Worm (Caenorhabditis elegans) whole organism, L4 larva: Measurements from ENCODE around the gene R03E9.2.

Source experiments
- R02D3.7 ChIP-seq: fragments of 150-350 bp; sonication (generic microtip); optimal IDR thresholded peaks from 3 replicates; lab custom pipeline; 2014; ENCODE audit warnings: missing biosample characterization, missing genetic modification characterization
- T26A8.4 ChIP-seq: fragments of 200-800 bp; sonication (Bioruptor generic); IDR thresholded peaks from 2 replicates; pipeline ENCODE4 v1.3.6; 2022; ENCODE audit warnings: missing genetic modification characterization, missing compliant biosample characterization
- Y105C5A.15 ChIP-seq: fragments of 200-800 bp; sonication (Bioruptor generic); IDR thresholded peaks from 2 replicates; pipeline ENCODE4 v1.3.6; 2022; ENCODE audit warnings: missing genetic modification characterization, missing compliant biosample characterization
- Y48G9A.11 ChIP-seq: fragments of 200-800 bp; sonication (Bioruptor generic); IDR thresholded peaks from 2 replicates; pipeline ENCODE4 v1.3.6; 2022; ENCODE audit warnings: missing genetic modification reagents, missing genetic modification characterization, missing compliant biosample characterization
- Y75B8A.6 ChIP-seq: fragments of 200-800 bp; sonication (Bioruptor generic); IDR thresholded peaks from 2 replicates; pipeline ENCODE4 v1.3.6; 2022; ENCODE audit warnings: missing genetic modification reagents, missing genetic modification characterization, missing compliant biosample characterization
- aha-1 ChIP-seq: fragments of 150-350 bp; peaks from one replicate; lab custom pipeline; 2014; ENCODE audit warnings: missing biosample characterization, missing genetic modification characterization
- ceh-20 ChIP-seq: fragments of 200-800 bp; sonication (Bioruptor generic); IDR thresholded peaks from 2 replicates; pipeline ENCODE4 v1.3.6; 2022; ENCODE audit warnings: missing genetic modification reagents, missing genetic modification characterization, missing compliant biosample characterization
- ceh-28 ChIP-seq: fragments of 150-350 bp; optimal IDR thresholded peaks from 2 replicates; lab custom pipeline; 2014; ENCODE audit warnings: missing biosample characterization, missing genetic modification reagents, missing genetic modification characterization
- ceh-32 ChIP-seq: sonication (generic microtip); optimal IDR thresholded peaks from 2 replicates; lab custom pipeline; 2016; ENCODE audit warnings: mild to moderate bottlenecking, missing genetic modification characterization, missing compliant biosample characterization; ENCODE audit not compliant: poor library complexity
- ceh-82 ChIP-seq: sonication (generic microtip); optimal IDR thresholded peaks from 2 replicates; lab custom pipeline; 2017; ENCODE audit warnings: missing biosample characterization, missing genetic modification characterization
- daf-16 ChIP-seq, 3 experiments: sonication (generic microtip); optimal IDR thresholded peaks; 2 replicates each; lab custom pipeline; 2016 to 2017; ENCODE audit warnings: missing genetic modification characterization in 3 of 3, missing genetic modification reagents in 3 of 3, mild to moderate bottlenecking in 2 of 3, missing compliant biosample characterization in 2 of 3, missing biosample characterization in 1 of 3, moderate library complexity in 1 of 3
- dmd-6 ChIP-seq: fragments of 200-800 bp; sonication (Bioruptor generic); IDR thresholded peaks from 2 replicates; pipeline ENCODE4 v1.3.6; 2022; ENCODE audit warnings: missing genetic modification reagents, missing genetic modification characterization, missing compliant biosample characterization
- dpl-1 ChIP-seq: fragments of 150-350 bp; optimal IDR thresholded peaks from 2 replicates; lab custom pipeline; 2014; ENCODE audit warnings: missing biosample characterization, missing genetic modification reagents, missing genetic modification characterization
- duxl-1 ChIP-seq: sonication (generic microtip); optimal IDR thresholded peaks from 2 replicates; lab custom pipeline; 2016; ENCODE audit warnings: mild to moderate bottlenecking, missing genetic modification characterization, moderate library complexity, missing compliant biosample characterization; ENCODE audit not compliant: poor library complexity
- dve-1 ChIP-seq: sonication (generic microtip); optimal IDR thresholded peaks from 2 replicates; lab custom pipeline; 2017; ENCODE audit warnings: antibody characterized with exemption, mild to moderate bottlenecking, missing genetic modification characterization, missing compliant biosample characterization; ENCODE audit not compliant: insufficient read depth
- hlh-11 ChIP-seq: fragments of 200-800 bp; sonication (Bioruptor generic); optimal IDR thresholded peaks from 2 replicates; lab custom pipeline; 2018; ENCODE audit warnings: mild to moderate bottlenecking, missing genetic modification characterization, missing compliant biosample characterization
- hlh-30 ChIP-seq: sonication (generic microtip); optimal IDR thresholded peaks from 2 replicates; lab custom pipeline; 2017; ENCODE audit warnings: antibody characterized with exemption, mild to moderate bottlenecking, missing genetic modification characterization, missing compliant biosample characterization; ENCODE audit not compliant: insufficient read depth
- hmg-1.1 ChIP-seq: fragments of 200-800 bp; sonication (Bioruptor generic); IDR thresholded peaks from 2 replicates; pipeline ENCODE4 v1.3.6; 2022; ENCODE audit warnings: missing genetic modification reagents, missing genetic modification characterization, missing compliant biosample characterization
- jun-1 ChIP-seq: fragments of 150-350 bp; optimal IDR thresholded peaks from 2 replicates; lab custom pipeline; 2014; ENCODE audit warnings: missing biosample characterization, missing genetic modification reagents, missing genetic modification characterization
- lin-29 ChIP-seq: fragments of 200-800 bp; sonication (Bioruptor generic); IDR thresholded peaks from 2 replicates; pipeline ENCODE4 v1.3.6; 2022; ENCODE audit warnings: missing genetic modification reagents, missing genetic modification characterization, missing compliant biosample characterization
- lsy-2 ChIP-seq, 2 experiments: fragments of 150-350 bp in 1 of 2; sonication (generic microtip) in 1 of 2; optimal IDR thresholded peaks; 2 replicates each; lab custom pipeline; 2014 to 2017; ENCODE audit warnings: missing biosample characterization in 2 of 2, missing genetic modification characterization in 2 of 2
- madf-9 ChIP-seq: fragments of 200-800 bp; sonication (Bioruptor generic); conservative IDR thresholded peaks from 2 replicates; pipeline ENCODE4 v1.3.6; 2022; ENCODE audit warnings: missing genetic modification reagents, missing genetic modification characterization, missing compliant biosample characterization
- mdl-1 ChIP-seq, 2 experiments: fragments of 150-350 bp in 1 of 2; sonication (generic microtip) in 1 of 2; optimal IDR thresholded peaks; 2 replicates each; lab custom pipeline; 2014 to 2017; ENCODE audit warnings: missing biosample characterization in 2 of 2, missing genetic modification characterization in 2 of 2
- mdt-29 ChIP-seq: fragments of 200-800 bp; sonication (Bioruptor generic); IDR thresholded peaks from 2 replicates; pipeline ENCODE4 v1.3.6; 2022; ENCODE audit warnings: missing genetic modification reagents, missing genetic modification characterization, missing compliant biosample characterization
- mep-1 ChIP-seq: fragments of 150-350 bp; sonication (generic microtip); optimal IDR thresholded peaks from 3 replicates; lab custom pipeline; 2014; ENCODE audit warnings: missing biosample characterization, missing genetic modification characterization
- mes-2 ChIP-seq: sonication (generic microtip); optimal IDR thresholded peaks from 2 replicates; lab custom pipeline; 2016; ENCODE audit warnings: missing genotype, mild to moderate bottlenecking, missing genetic modification characterization, missing compliant biosample characterization; ENCODE audit not compliant: poor library complexity, severe bottlenecking
- mxl-2 ChIP-seq: fragments of 200-800 bp; sonication (Bioruptor generic); conservative IDR thresholded peaks from 2 replicates; pipeline ENCODE4 v1.3.6; 2022; ENCODE audit warnings: missing genetic modification reagents, missing genetic modification characterization, missing compliant biosample characterization
- mxl-3 ChIP-seq: fragments of 200-800 bp; sonication (Bioruptor generic); optimal IDR thresholded peaks from 2 replicates; lab custom pipeline; 2018; ENCODE audit warnings: mild to moderate bottlenecking, missing genetic modification characterization, missing compliant biosample characterization
- nhr-10 ChIP-seq: fragments of 150-350 bp; optimal IDR thresholded peaks from 2 replicates; lab custom pipeline; 2014; ENCODE audit warnings: missing biosample characterization, missing genetic modification characterization
- nhr-11 ChIP-seq: fragments of 150-350 bp; optimal IDR thresholded peaks from 2 replicates; lab custom pipeline; 2014; ENCODE audit warnings: missing biosample characterization, missing genetic modification characterization
- nhr-237 ChIP-seq: sonication (generic microtip); optimal IDR thresholded peaks from 2 replicates; lab custom pipeline; 2017; ENCODE audit warnings: missing biosample characterization, missing genetic modification characterization
- nhr-25 ChIP-seq: sonication (generic microtip); optimal IDR thresholded peaks from 2 replicates; lab custom pipeline; 2017; ENCODE audit warnings: missing genetic modification characterization, mild to moderate bottlenecking, missing compliant biosample characterization, antibody characterized with exemption, moderate library complexity, borderline replicate concordance; ENCODE audit not compliant: insufficient read depth
- nhr-28 ChIP-seq: fragments of 150-350 bp; optimal IDR thresholded peaks from 2 replicates; lab custom pipeline; 2014; ENCODE audit warnings: missing biosample characterization, missing genetic modification characterization
- nhr-48 ChIP-seq: sonication (generic microtip); optimal IDR thresholded peaks from 2 replicates; lab custom pipeline; 2016; ENCODE audit warnings: mild to moderate bottlenecking, missing genetic modification characterization, missing compliant biosample characterization
- nhr-76 ChIP-seq: fragments of 150-350 bp; optimal IDR thresholded peaks from 2 replicates; lab custom pipeline; 2014; ENCODE audit warnings: missing biosample characterization, missing genetic modification characterization
- nhr-77 ChIP-seq: fragments of 150-350 bp; optimal IDR thresholded peaks from 2 replicates; lab custom pipeline; 2014; ENCODE audit warnings: missing biosample characterization, missing genetic modification characterization
- pha-4 ChIP-seq, 2 experiments: fragments of 150-350 bp in 1 of 2; fragments of 200-800 bp in 1 of 2; sonication (Bioruptor generic) in 1 of 2; IDR thresholded peaks in 1 of 2; optimal IDR thresholded peaks in 1 of 2; 2 replicates each; pipeline versions ENCODE4 v1.3.6 to Lab custom; 2014 to 2022; ENCODE audit warnings: missing genetic modification characterization in 2 of 2, missing genetic modification reagents in 2 of 2, missing biosample characterization in 1 of 2, missing compliant biosample characterization in 1 of 2
- php-3 ChIP-seq: fragments of 200-800 bp; sonication (Bioruptor generic); IDR thresholded peaks from 2 replicates; pipeline ENCODE4 v1.3.6; 2022; ENCODE audit warnings: missing genetic modification reagents, missing genetic modification characterization, missing compliant biosample characterization
- rbr-2 ChIP-seq: sonication (generic microtip); optimal IDR thresholded peaks from 2 replicates; lab custom pipeline; 2016; ENCODE audit warnings: missing genotype, missing genetic modification characterization, missing compliant biosample characterization
- set-16 ChIP-seq: fragments of 200-800 bp; sonication (Bioruptor generic); IDR thresholded peaks from 2 replicates; pipeline ENCODE4 v1.3.6; 2022; ENCODE audit warnings: missing genetic modification reagents, missing genetic modification characterization, missing compliant biosample characterization
- skn-1 ChIP-seq: fragments of 150-350 bp; optimal IDR thresholded peaks from 2 replicates; lab custom pipeline; 2014; ENCODE audit warnings: missing biosample characterization, missing genetic modification characterization
- snpc-4 ChIP-seq: fragments of 150-350 bp; optimal IDR thresholded peaks from 2 replicates; lab custom pipeline; 2014; ENCODE audit warnings: missing biosample characterization, missing genetic modification characterization
- spr-3 ChIP-seq: fragments of 200-800 bp; sonication (Bioruptor generic); optimal IDR thresholded peaks from 2 replicates; lab custom pipeline; 2018; ENCODE audit warnings: mild to moderate bottlenecking, missing genetic modification characterization, missing compliant biosample characterization
- unc-62 ChIP-seq, 3 experiments: fragments of 150-350 bp in 1 of 3; sonication (generic microtip); optimal IDR thresholded peaks in 2 of 3; peaks in 1 of 3; 1 replicate in 1 of 3; 2 replicates in 2 of 3; lab custom pipeline; 2014 to 2017; ENCODE audit warnings: missing biosample characterization in 3 of 3, missing genetic modification characterization in 3 of 3, missing genetic modification reagents in 3 of 3, missing genotype in 1 of 3
- vab-7 ChIP-seq: fragments of 200-800 bp; sonication (Bioruptor generic); IDR thresholded peaks from 2 replicates; pipeline ENCODE4 v1.3.6; 2022; ENCODE audit warnings: missing genetic modification reagents, missing genetic modification characterization, missing compliant biosample characterization
- zag-1 ChIP-seq: fragments of 150-350 bp; optimal IDR thresholded peaks from 2 replicates; lab custom pipeline; 2014; ENCODE audit warnings: missing biosample characterization, missing genetic modification characterization
- zip-2 ChIP-seq: fragments of 150-350 bp; optimal IDR thresholded peaks from 2 replicates; lab custom pipeline; 2014; ENCODE audit warnings: missing biosample characterization, missing genetic modification characterization

The R03E9.2 gene

ce11 chrX:6743344-6743743, 10.2 kb upstream of the R03E9.2 start:
- TF ChIP-seq ceh-20 (GFP tag; lab: Robert Waterston, UW) (0 out of 2 replicates have a peak, but pooled peaks have one; percentile 7), madf-9 (no peak), R02D3.7 (no peak)

- TF ChIP-seq jun-1 (tag; lab: Kevin White, UChicago), result peak; percentile 23
- TF ChIP-seq mes-2 (tag; lab: Kevin White, UChicago), result peak; percentile 32
- TF ChIP-seq Y48G9A.11 (GFP tag; lab: Robert Waterston, UW), result no peak
- TF ChIP-seq ceh-82 (tag; lab: Kevin White, UChicago), result no peak
- TF ChIP-seq hlh-30 (tag; lab: Kevin White, UChicago), result peak; percentile 86
- peak; percentile 82 for TF ChIP-seq dve-1 (tag; lab: Kevin White, UChicago)
- no peak for TF ChIP-seq zip-2
- TF ChIP-seq zag-1 (tag; lab: Kevin White, UChicago), result no peak
- peak; percentile 43 to 67 for TF ChIP-seq lsy-2 (tag; optimal IDR thresholded peaks at IDR 0.05; lab: Kevin White, UChicago)
- no peak for TF ChIP-seq ceh-28
- no peak for TF ChIP-seq daf-16 (GFP tag; optimal IDR thresholded peaks at IDR 0.05; lab: Kevin White, UChicago)
- TF ChIP-seq daf-16 (tag; optimal IDR thresholded peaks at IDR 0.05; lab: Kevin White, UChicago), result peak; percentile 69
- TF ChIP-seq nhr-76 (tag; lab: Kevin White, UChicago), result peak; percentile 59
- TF ChIP-seq mxl-3, result peak; percentile 80
- no peak for TF ChIP-seq vab-7
- peak; percentile 89 for TF ChIP-seq nhr-10 (tag; lab: Kevin White, UChicago)
- TF ChIP-seq snpc-4, result no peak
- TF ChIP-seq php-3 (GFP tag; lab: Robert Waterston, UW), result peak; percentile 27; the same call in 1 of the 2 replicates
- TF ChIP-seq pha-4 (GFP tag; IDR thresholded peaks at IDR 0.05; lab: Robert Waterston, UW), result 0 out of 2 replicates have a peak, but pooled peaks have one; percentile 34
- TF ChIP-seq pha-4 (tag; optimal IDR thresholded peaks at IDR 0.05; lab: Kevin White, UChicago), result no peak
- TF ChIP-seq hmg-1.1, result no peak; the same call in 1 of the 2 replicates
- TF ChIP-seq mxl-2 (GFP tag; lab: Robert Waterston, UW), result peak; percentile 95
- TF ChIP-seq set-16, result no peak
- peak; percentile 39 for TF ChIP-seq nhr-77
- peak; percentile 65 for TF ChIP-seq mep-1 (tag; lab: Kevin White, UChicago)
- TF ChIP-seq unc-62 (GFP tag; optimal IDR thresholded peaks at IDR 0.05 in 1 of 2; lab: Kevin White, UChicago), result peak in 1 of 2 experiments; percentile 98
- TF ChIP-seq unc-62 (tag; optimal IDR thresholded peaks at IDR 0.05; lab: Kevin White, UChicago), result no peak
- no peak for TF ChIP-seq nhr-25 (tag; lab: Kevin White, UChicago)
- TF ChIP-seq lin-29 (GFP tag; lab: Robert Waterston, UW), result no peak
- peak; percentile 82 for TF ChIP-seq hlh-11 (tag; lab: Kevin White, UChicago)
- TF ChIP-seq ceh-32 (tag; lab: Kevin White, UChicago), result no peak
- no peak for TF ChIP-seq skn-1 (tag; lab: Kevin White, UChicago)
- peak in 1 of 2 experiments; percentile 100 for TF ChIP-seq mdl-1 (tag; optimal IDR thresholded peaks at IDR 0.05; lab: Kevin White, UChicago)
- peak; percentile 17 for TF ChIP-seq aha-1
- no peak for TF ChIP-seq spr-3
- TF ChIP-seq R02D3.7, result no peak
- no peak for TF ChIP-seq rbr-2 (tag; lab: Kevin White, UChicago)
- TF ChIP-seq nhr-28 (tag; lab: Kevin White, UChicago), result peak; percentile 80
- TF ChIP-seq Y75B8A.6 (GFP tag; lab: Robert Waterston, UW), result peak; percentile 4; the same call in 1 of the 2 replicates
- peak; percentile 31 for TF ChIP-seq nhr-48 (tag; lab: Kevin White, UChicago)
- no peak; the same call in 1 of the 2 replicates for TF ChIP-seq T26A8.4 (GFP tag; lab: Robert Waterston, UW)
- peak; percentile 23 for TF ChIP-seq dpl-1 (GFP tag; lab: Kevin White, UChicago)
- no peak for TF ChIP-seq Y105C5A.15 (GFP tag; lab: Robert Waterston, UW)
- TF ChIP-seq duxl-1, result peak; percentile 24
- peak; percentile 72 for TF ChIP-seq nhr-11 (tag; lab: Kevin White, UChicago)
- peak; percentile 91 for TF ChIP-seq dmd-6 (GFP tag; lab: Robert Waterston, UW)
- no peak for TF ChIP-seq nhr-237 (tag; lab: Kevin White, UChicago)
- TF ChIP-seq mdt-29 (GFP tag; lab: Robert Waterston, UW), result 0 out of 2 replicates have a peak, but pooled peaks have one; percentile 4
Observed at ce11 chrX:6742891-6743290, 9.8 kb upstream of the R03E9.2 start.
